Worm (Caenorhabditis elegans) whole organism, young adult: ENCODE results near the gene kqt-2.

Experiments
- F33H1.4 ChIP-seq: fragments of 200-800 bp; sonication (Bioruptor generic); IDR thresholded peaks from 2 replicates; pipeline ENCODE4 v1.3.6; 2022; ENCODE audit warnings: missing genetic modification reagents, missing genetic modification characterization, missing compliant biosample characterization
- F37B4.10 ChIP-seq: fragments of 200-800 bp; sonication (Bioruptor generic); IDR thresholded peaks from 2 replicates; pipeline ENCODE4 v1.3.6; 2022; ENCODE audit warnings: missing genetic modification characterization, missing compliant biosample characterization
- K12H6.12 ChIP-seq: fragments of 200-800 bp; sonication (Bioruptor generic); optimal IDR thresholded peaks from 2 replicates; lab custom pipeline; 2018; ENCODE audit warnings: mild to moderate bottlenecking, missing genetic modification characterization, missing compliant biosample characterization
- Y53F4B.3 ChIP-seq: fragments of 200-800 bp; sonication (Bioruptor generic); IDR thresholded peaks from 2 replicates; pipeline ENCODE4 v1.3.6; 2022; ENCODE audit warnings: missing genetic modification reagents, missing genetic modification characterization, missing compliant biosample characterization
- ZK185.1 ChIP-seq: sonication (generic microtip); optimal IDR thresholded peaks from 2 replicates; lab custom pipeline; 2016; ENCODE audit warnings: mild to moderate bottlenecking, missing genetic modification characterization, missing compliant biosample characterization; ENCODE audit not compliant: poor library complexity, severe bottlenecking
- aptf-3 ChIP-seq: fragments of 200-800 bp; sonication (Bioruptor generic); IDR thresholded peaks from 2 replicates; pipeline ENCODE4 v1.3.6; 2022; ENCODE audit warnings: missing genetic modification characterization, missing compliant biosample characterization
- attf-5 ChIP-seq: fragments of 200-800 bp; sonication (Bioruptor generic); optimal IDR thresholded peaks from 2 replicates; lab custom pipeline; 2018; ENCODE audit warnings: mild to moderate bottlenecking, missing genetic modification characterization, missing compliant biosample characterization
- cebp-1 ChIP-seq, 2 experiments: fragments of 200-800 bp in 1 of 2; sonication (Bioruptor generic) in 1 of 2; sonication (generic microtip) in 1 of 2; IDR thresholded peaks in 1 of 2; optimal IDR thresholded peaks in 1 of 2; 2 replicates each; pipeline versions ENCODE4 v1.3.6 to Lab custom; 2017 to 2022; ENCODE audit warnings: missing compliant biosample characterization in 2 of 2, missing genetic modification characterization in 2 of 2, mild to moderate bottlenecking in 1 of 2, missing genetic modification reagents in 1 of 2, moderate library complexity in 1 of 2
- ceh-27 ChIP-seq: fragments of 200-800 bp; sonication (Bioruptor generic); optimal IDR thresholded peaks from 2 replicates; lab custom pipeline; 2018; ENCODE audit warnings: mild to moderate bottlenecking, missing genetic modification characterization, moderate library complexity, missing compliant biosample characterization
- ceh-79 ChIP-seq: sonication (generic microtip); optimal IDR thresholded peaks from 2 replicates; lab custom pipeline; 2017; ENCODE audit warnings: mild to moderate bottlenecking, missing genetic modification characterization, missing compliant biosample characterization
- ceh-91 ChIP-seq: fragments of 200-800 bp; sonication (Bioruptor generic); IDR thresholded peaks from 2 replicates; pipeline ENCODE4 v1.3.6; 2022; ENCODE audit warnings: missing genetic modification reagents, missing genetic modification characterization, missing compliant biosample characterization
- dox-1 ChIP-seq: fragments of 200-800 bp; sonication (Bioruptor generic); IDR thresholded peaks from 2 replicates; pipeline ENCODE4 v1.3.6; 2022; ENCODE audit warnings: missing genetic modification reagents, missing genetic modification characterization, missing compliant biosample characterization
- dpl-1 ChIP-seq: fragments of 150-350 bp; optimal IDR thresholded peaks from 2 replicates; lab custom pipeline; 2014; ENCODE audit warnings: missing biosample characterization, missing genetic modification reagents, missing genetic modification characterization
- egl-44 ChIP-seq: fragments of 200-800 bp; sonication (Bioruptor generic); IDR thresholded peaks from 2 replicates; pipeline ENCODE4 v1.3.6; 2022; ENCODE audit warnings: missing genetic modification reagents, missing genetic modification characterization, missing compliant biosample characterization
- gei-17 ChIP-seq: fragments of 200-800 bp; sonication (Bioruptor generic); optimal IDR thresholded peaks from 2 replicates; lab custom pipeline; 2018; ENCODE audit warnings: mild to moderate bottlenecking, missing genetic modification characterization, missing compliant biosample characterization
- hlh-26 ChIP-seq: fragments of 200-800 bp; sonication (Bioruptor generic); conservative IDR thresholded peaks from 2 replicates; pipeline ENCODE4 v1.3.6; 2022; ENCODE audit warnings: missing genetic modification reagents, missing genetic modification characterization, missing compliant biosample characterization
- hmg-1.2 ChIP-seq: fragments of 200-800 bp; sonication (Bioruptor generic); IDR thresholded peaks from 2 replicates; pipeline ENCODE4 v1.3.6; 2022; ENCODE audit warnings: missing genetic modification reagents, missing genetic modification characterization, missing compliant biosample characterization
- hrde-1 ChIP-seq: sonication (generic microtip); optimal IDR thresholded peaks from 2 replicates; lab custom pipeline; 2016; ENCODE audit warnings: missing genetic modification characterization, mild to moderate bottlenecking, missing compliant biosample characterization, moderate library complexity, missing genotype, missing genetic modification reagents, borderline replicate concordance
- let-607 ChIP-seq, 2 experiments: fragments of 200-800 bp in 1 of 2; sonication (Bioruptor generic) in 1 of 2; sonication (generic microtip) in 1 of 2; optimal IDR thresholded peaks; 2 replicates each; lab custom pipeline; 2016 to 2018; ENCODE audit warnings: mild to moderate bottlenecking in 2 of 2, missing compliant biosample characterization in 2 of 2, missing genetic modification characterization in 2 of 2, moderate library complexity in 2 of 2, missing genotype in 1 of 2
- lin-35 ChIP-seq, 3 experiments: fragments of 150-350 bp in 2 of 3; sonication (generic microtip) in 1 of 3; optimal IDR thresholded peaks; 2 replicates each; lab custom pipeline; 2014 to 2018; ENCODE audit warnings: missing biosample characterization in 3 of 3, missing genetic modification characterization in 3 of 3, missing genetic modification reagents in 3 of 3
- lin-40 ChIP-seq: sonication (generic microtip); optimal IDR thresholded peaks from 2 replicates; lab custom pipeline; 2016; ENCODE audit warnings: missing genetic modification characterization, mild to moderate bottlenecking, missing compliant biosample characterization, missing genotype, missing genetic modification reagents
- lin-54 ChIP-seq: fragments of 200-800 bp; sonication (Bioruptor generic); optimal IDR thresholded peaks from 2 replicates; lab custom pipeline; 2018; ENCODE audit warnings: mild to moderate bottlenecking, missing genetic modification characterization, missing compliant biosample characterization
- lsy-27 ChIP-seq: sonication (generic microtip); optimal IDR thresholded peaks from 2 replicates; lab custom pipeline; 2017; ENCODE audit warnings: missing genetic modification characterization, mild to moderate bottlenecking, missing compliant biosample characterization, antibody characterized with exemption, missing genotype, borderline replicate concordance; ENCODE audit not compliant: insufficient read depth
- nfyb-1 ChIP-seq: fragments of 200-800 bp; sonication (Bioruptor generic); IDR thresholded peaks from 2 replicates; pipeline ENCODE4 v1.3.6; 2022; ENCODE audit warnings: missing genetic modification reagents, missing genetic modification characterization, missing compliant biosample characterization
- nhr-120 ChIP-seq: fragments of 200-800 bp; sonication (Bioruptor generic); IDR thresholded peaks from 2 replicates; pipeline ENCODE4 v1.3.6; 2022; ENCODE audit warnings: missing genetic modification characterization, missing compliant biosample characterization
- nhr-80 ChIP-seq: sonication (generic microtip); optimal IDR thresholded peaks from 2 replicates; lab custom pipeline; 2016; ENCODE audit warnings: missing genetic modification characterization, missing compliant biosample characterization
- rec-8 ChIP-seq, 2 experiments: sonication (generic microtip); optimal IDR thresholded peaks; 2 replicates each; lab custom pipeline; 2016; ENCODE audit warnings: mild to moderate bottlenecking in 2 of 2, missing genetic modification characterization in 2 of 2, missing genetic modification reagents in 2 of 2, missing genotype in 2 of 2, missing biosample characterization in 1 of 2, missing compliant biosample characterization in 1 of 2, moderate library complexity in 1 of 2
- sea-2 ChIP-seq: fragments of 200-800 bp; sonication (Bioruptor generic); IDR thresholded peaks from 2 replicates; pipeline ENCODE4 v1.3.6; 2022; ENCODE audit warnings: missing genetic modification characterization, missing compliant biosample characterization
- snpc-4 ChIP-seq, 5 experiments: fragments of 150-350 bp in 1 of 5; sonication (generic microtip) in 4 of 5; optimal IDR thresholded peaks; 2 replicates each; lab custom pipeline; 2014 to 2018; ENCODE audit warnings: missing genetic modification characterization in 5 of 5, missing biosample characterization in 3 of 5, antibody characterized with exemption in 2 of 5, mild to moderate bottlenecking in 2 of 5, missing compliant biosample characterization in 2 of 5, missing genotype in 2 of 5, moderate library complexity in 2 of 5, missing genetic modification reagents in 1 of 5
- zfh-2 ChIP-seq: fragments of 200-800 bp; sonication (Bioruptor generic); conservative IDR thresholded peaks from 2 replicates; pipeline ENCODE4 v1.3.6; 2022; ENCODE audit warnings: missing genetic modification reagents, missing genetic modification characterization, missing compliant biosample characterization

The kqt-2 gene

DNA sequence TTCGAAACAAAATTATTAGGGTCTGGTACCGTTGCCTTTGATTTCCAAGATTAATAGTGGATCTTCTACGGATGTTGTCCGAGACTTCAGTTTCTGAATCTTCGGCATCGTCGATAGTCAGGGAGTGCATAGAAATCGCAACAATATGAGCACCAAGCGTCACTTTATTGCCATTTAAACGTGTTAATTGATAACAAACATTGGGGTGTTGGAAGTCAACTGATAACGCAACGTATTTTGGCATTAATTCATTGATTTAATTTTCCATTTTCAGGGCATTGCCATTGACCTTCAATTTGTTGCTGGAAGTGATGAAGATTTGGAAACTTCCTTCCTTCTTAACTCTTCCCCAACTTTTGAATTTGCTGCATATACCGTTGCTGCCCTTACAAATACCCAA is at the start of gene kqt-2:
Gene kqt-2 (minus strand): TSS at position 244 of the 400 bp plus-strand sequence.
- TF ChIP-seq nhr-80: peak; percentile 75
- TF ChIP-seq ceh-91 (GFP tag; lab: Robert Waterston, UW): no peak
- TF ChIP-seq dox-1 (GFP tag; lab: Robert Waterston, UW): peak; percentile 35; the same call in 1 of the 2 replicates
- peak in 1 of 2 experiments; percentile 0 for TF ChIP-seq let-607 (tag; optimal IDR thresholded peaks at IDR 0.05; lab: Kevin White, UChicago)
- no peak for TF ChIP-seq dpl-1
- TF ChIP-seq lin-54 (GFP tag; lab: Kevin White, UChicago): no peak
- TF ChIP-seq gei-17 (GFP tag; lab: Kevin White, UChicago): no peak

- TF ChIP-seq aptf-3: no peak
- TF ChIP-seq hrde-1: no peak
- no peak for TF ChIP-seq rec-8 (tag; optimal IDR thresholded peaks at IDR 0.05; lab: Kevin White, UChicago)
- no peak for TF ChIP-seq nhr-120 (GFP tag; lab: Robert Waterston, UW)
- TF ChIP-seq ceh-79 (tag; lab: Kevin White, UChicago): no peak
- peak; percentile 65 for TF ChIP-seq zfh-2 (GFP tag; lab: Robert Waterston, UW)
- TF ChIP-seq F37B4.10 (GFP tag; lab: Robert Waterston, UW): no peak
- no peak for TF ChIP-seq hlh-26 (GFP tag; lab: Robert Waterston, UW)
- peak; percentile 14; the same call in 1 of the 2 replicates for TF ChIP-seq sea-2 (GFP tag; lab: Robert Waterston, UW)
Measured at ce11 chrX:8294586-8294985, 48.4 kb upstream of the kqt-2 start, which contains the start of gene R09F10.3. TSS of gene R09F10.3 (plus strand) at chrX:8294625.

DNA sequence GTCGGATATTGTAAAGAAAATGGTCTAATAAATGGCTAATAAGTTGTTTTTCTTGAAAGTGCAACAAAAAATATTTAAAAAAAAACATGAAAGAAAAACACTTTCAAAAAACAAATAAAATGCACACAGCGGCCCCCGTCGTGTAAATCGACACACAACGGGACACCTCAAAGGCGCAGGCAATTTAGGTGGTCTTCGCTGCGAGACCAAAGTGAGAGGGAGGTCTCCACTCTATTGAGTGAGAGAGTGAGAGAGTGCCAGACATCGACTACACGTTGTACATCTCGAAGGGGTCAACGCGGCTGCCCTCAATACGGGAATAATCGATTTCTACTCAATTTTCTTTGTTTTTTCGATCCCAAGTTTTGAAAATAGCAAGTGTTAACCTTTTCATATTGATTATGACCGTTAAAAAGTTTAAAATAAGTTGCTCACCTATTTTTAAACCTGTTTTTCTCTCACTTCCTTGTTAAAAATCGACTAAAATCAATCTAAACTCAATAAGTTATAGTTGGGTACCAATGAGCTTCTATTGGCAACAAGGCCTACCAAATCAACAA is 40.7 kb upstream of the kqt-2 start, which contains the start of gene sec-16A.2:
Gene sec-16A.2 (plus strand): TSS at position 510 of the 560 bp plus-strand sequence.
- TF ChIP-seq Y53F4B.3 (GFP tag; lab: Robert Waterston, UW): no peak
- no peak for TF ChIP-seq cebp-1 (GFP tag; IDR thresholded peaks at IDR 0.05; lab: Robert Waterston, UW)
- TF ChIP-seq cebp-1 (tag; optimal IDR thresholded peaks at IDR 0.05; lab: Kevin White, UChicago): peak; percentile 13
- TF ChIP-seq dox-1 (GFP tag; lab: Robert Waterston, UW): peak; percentile 60; the same call in 1 of the 2 replicates
- TF ChIP-seq nhr-80: peak; percentile 78
- TF ChIP-seq attf-5: peak; percentile 54
- TF ChIP-seq lin-35 (GFP tag; optimal IDR thresholded peaks at IDR 0.05; lab: Kevin White, UChicago): peak in 1 of 3 experiments; percentile 28
- no peak for TF ChIP-seq egl-44
- peak; percentile 46 for TF ChIP-seq lin-40 (tag; lab: Kevin White, UChicago)
- no peak for TF ChIP-seq ceh-91 (GFP tag; lab: Robert Waterston, UW)
- peak; percentile 5 to 58 for TF ChIP-seq let-607 (tag; optimal IDR thresholded peaks at IDR 0.05; lab: Kevin White, UChicago)
- peak; percentile 33; the same call in 1 of the 2 replicates for TF ChIP-seq hmg-1.2 (GFP tag; lab: Robert Waterston, UW)
- TF ChIP-seq nfyb-1 (GFP tag; lab: Robert Waterston, UW): no peak
- TF ChIP-seq sea-2 (GFP tag; lab: Robert Waterston, UW): no peak
- TF ChIP-seq snpc-4 (GFP tag; optimal IDR thresholded peaks at IDR 0.05; lab: Kevin White, UChicago): no peak
- peak in 1 of 4 experiments; percentile 61 for TF ChIP-seq snpc-4 (tag; optimal IDR thresholded peaks at IDR 0.05; lab: Kevin White, UChicago)
- TF ChIP-seq K12H6.12 (tag; lab: Kevin White, UChicago): peak; percentile 18
- peak; percentile 48 for TF ChIP-seq ZK185.1 (tag; lab: Kevin White, UChicago)
- TF ChIP-seq F33H1.4: peak; percentile 68
- peak; percentile 87 for TF ChIP-seq zfh-2 (GFP tag; lab: Robert Waterston, UW)
- peak; percentile 62 for TF ChIP-seq ceh-27
- TF ChIP-seq, all 124 proteins: peak for 14

DNA sequence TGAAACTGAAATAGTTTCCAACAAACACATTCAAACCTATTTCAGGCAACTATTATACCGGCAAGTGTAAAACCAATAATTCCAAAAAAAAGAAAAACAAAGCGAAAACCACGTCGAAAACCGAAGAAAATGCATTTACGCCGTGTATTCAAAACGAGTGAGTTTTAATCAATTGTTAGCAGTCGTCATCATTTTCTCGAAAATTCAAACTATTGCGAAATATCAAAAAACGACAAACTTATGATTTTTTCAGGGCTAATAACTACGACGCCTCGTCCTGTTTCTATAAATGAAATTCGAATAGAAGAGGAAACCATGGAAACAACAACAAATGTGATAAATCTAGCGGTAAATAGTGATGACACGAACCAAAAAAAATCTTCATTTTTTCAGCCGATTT is 40.0 kb upstream of the kqt-2 start:
- TF ChIP-seq lsy-27 (tag; lab: Kevin White, UChicago) (no peak), F37B4.10 (GFP tag; lab: Robert Waterston, UW) (no peak), hlh-26 (GFP tag; lab: Robert Waterston, UW) (no peak), cebp-1 (GFP tag; IDR thresholded peaks at IDR 0.05; lab: Robert Waterston, UW) (peak; percentile 91), cebp-1 (tag; optimal IDR thresholded peaks at IDR 0.05; lab: Kevin White, UChicago) (peak; percentile 97)
